Fruit fly (Drosophila melanogaster) whole organism, embryonic: ENCODE results near the gene CG3513.

Experiments used
- Bgb ChIP-seq: fragments of 200-800 bp; sonication (Bioruptor generic); IDR thresholded peaks from 2 replicates; pipeline ENCODE4 v1.3.6; 2022; ENCODE audit warnings: missing biosample characterization, missing genetic modification characterization; ENCODE audit not compliant: partially characterized antibody
- CG10543 ChIP-seq: fragments of 200-800 bp; sonication (Bioruptor generic); optimal IDR thresholded peaks from 3 replicates; lab custom pipeline; 2017; ENCODE audit warnings: missing biosample characterization, mild to moderate bottlenecking, missing genetic modification characterization, moderate library complexity
- CG12659 ChIP-seq: fragments of 200-800 bp; sonication (Bioruptor generic); optimal IDR thresholded peaks from 3 replicates; lab custom pipeline; 2017; ENCODE audit warnings: mild to moderate bottlenecking, missing biosample characterization, missing genetic modification reagents, missing genetic modification characterization
- CG14710 ChIP-seq: fragments of 200-800 bp; sonication (Bioruptor generic); optimal IDR thresholded peaks from 3 replicates; lab custom pipeline; 2019; ENCODE audit warnings: missing biosample characterization, mild to moderate bottlenecking, missing genetic modification characterization, moderate library complexity
- CG15479 ChIP-seq: fragments of 200-800 bp; sonication (Bioruptor generic); optimal IDR thresholded peaks from 3 replicates; lab custom pipeline; 2019; ENCODE audit warnings: missing biosample characterization, mild to moderate bottlenecking, missing genetic modification characterization, moderate library complexity
- CG1603 ChIP-seq: fragments of 200-800 bp; sonication (Bioruptor generic); optimal IDR thresholded peaks from 2 replicates; lab custom pipeline; 2019; ENCODE audit warnings: missing biosample characterization, mild to moderate bottlenecking, missing genetic modification characterization, moderate library complexity
- CG1647 ChIP-seq: fragments of 200-800 bp; sonication (Bioruptor generic); optimal IDR thresholded peaks from 3 replicates; lab custom pipeline; 2016; ENCODE audit warnings: missing biosample characterization, missing genetic modification characterization
- CG16813 ChIP-seq: fragments of 200-800 bp; sonication (Bioruptor generic); IDR thresholded peaks from 3 replicates; pipeline ENCODE4 v1.3.6; 2022; ENCODE audit warnings: missing biosample characterization, missing genetic modification characterization; ENCODE audit not compliant: partially characterized antibody
- CG16815 ChIP-seq: fragments of 200-800 bp; sonication (Bioruptor generic); optimal IDR thresholded peaks from 3 replicates; lab custom pipeline; 2017; ENCODE audit warnings: missing biosample characterization, mild to moderate bottlenecking, missing genetic modification characterization
- CG17328 ChIP-seq: fragments of 200-800 bp; sonication (Bioruptor generic); IDR thresholded peaks from 2 replicates; pipeline ENCODE4 v1.3.6; 2022; ENCODE audit warnings: missing biosample characterization, missing genetic modification characterization
- CG17359 ChIP-seq: fragments of 200-800 bp; sonication (Bioruptor generic); optimal IDR thresholded peaks from 3 replicates; lab custom pipeline; 2018; ENCODE audit warnings: missing biosample characterization, mild to moderate bottlenecking, missing genetic modification characterization, moderate library complexity
- CG1832 ChIP-seq: fragments of 200-800 bp; sonication (Bioruptor generic); optimal IDR thresholded peaks from 2 replicates; lab custom pipeline; 2017; ENCODE audit warnings: missing biosample characterization, mild to moderate bottlenecking, missing genetic modification characterization, inconsistent platforms
- CG3995 ChIP-seq: fragments of 200-800 bp; sonication (Bioruptor generic); optimal IDR thresholded peaks from 3 replicates; lab custom pipeline; 2016; ENCODE audit warnings: missing biosample characterization, missing genetic modification characterization
- CG6689 ChIP-seq: fragments of 200-800 bp; sonication (Bioruptor generic); IDR thresholded peaks from 2 replicates; pipeline ENCODE4 v1.3.6; 2022; ENCODE audit warnings: missing biosample characterization, missing genetic modification characterization
- CG7556 ChIP-seq: fragments of 200-800 bp; sonication (Bioruptor generic); optimal IDR thresholded peaks from 2 replicates; lab custom pipeline; 2017; ENCODE audit warnings: missing biosample characterization, mild to moderate bottlenecking, missing genetic modification characterization
- CG7786 ChIP-seq: fragments of 200-800 bp; sonication (Bioruptor generic); optimal IDR thresholded peaks from 2 replicates; lab custom pipeline; 2016; ENCODE audit warnings: missing biosample characterization, missing genetic modification characterization
- CG7839 ChIP-seq: fragments of 200-800 bp; sonication (Bioruptor generic); optimal IDR thresholded peaks from 3 replicates; lab custom pipeline; 2018; ENCODE audit warnings: missing biosample characterization, mild to moderate bottlenecking, missing genetic modification characterization, moderate library complexity
- CG9727 ChIP-seq: fragments of 200-800 bp; sonication (Bioruptor generic); optimal IDR thresholded peaks from 3 replicates; lab custom pipeline; 2017; ENCODE audit warnings: missing biosample characterization, mild to moderate bottlenecking, missing genetic modification characterization
- D ChIP-seq, 2 experiments: fragments of 200-800 bp in 1 of 2; fragments of >200 bp in 1 of 2; sonication (Bioruptor generic) in 1 of 2; optimal IDR thresholded peaks; 2 replicates in 1 of 2; 3 replicates in 1 of 2; lab custom pipeline; 2017; ENCODE audit warnings: mild to moderate bottlenecking in 1 of 2, missing biosample characterization in 1 of 2, missing genetic modification characterization in 1 of 2, missing genetic modification reagents in 1 of 2
- Deaf1 ChIP-seq: fragments of 200-800 bp; optimal IDR thresholded peaks from 3 replicates; lab custom pipeline; 2019; ENCODE audit warnings: missing biosample characterization, mild to moderate bottlenecking, missing genetic modification characterization, moderate library complexity
- Doc2 ChIP-seq: fragments of 200-800 bp; sonication (Bioruptor generic); IDR thresholded peaks from 2 replicates; pipeline ENCODE4 v1.3.6; 2022; ENCODE audit warnings: missing biosample characterization, missing genetic modification characterization
- Doc3 ChIP-seq: fragments of 200-800 bp; sonication (Bioruptor generic); IDR thresholded peaks from 3 replicates; pipeline ENCODE4 v1.3.6; 2022; ENCODE audit warnings: missing biosample characterization, missing genetic modification characterization; ENCODE audit not compliant: partially characterized antibody
- GATAe ChIP-seq: fragments of 200-800 bp; sonication (Bioruptor generic); conservative IDR thresholded peaks from 2 replicates; pipeline ENCODE4 v1.3.6; 2022; ENCODE audit warnings: missing biosample characterization, missing genetic modification characterization
- Gsc ChIP-seq: fragments of 200-800 bp; sonication (Bioruptor generic); IDR thresholded peaks from 2 replicates; pipeline ENCODE4 v1.3.6; 2022; ENCODE audit warnings: missing biosample characterization, missing genetic modification characterization
- HLH3B ChIP-seq: fragments of 200-800 bp; sonication (Bioruptor generic); IDR thresholded peaks from 2 replicates; pipeline ENCODE4 v1.3.6; 2022; ENCODE audit warnings: missing biosample characterization, missing genetic modification characterization
- Lim3 ChIP-seq: fragments of 200-800 bp; sonication (Bioruptor generic); IDR thresholded peaks from 2 replicates; pipeline ENCODE4 v1.3.6; 2022; ENCODE audit warnings: missing biosample characterization, missing genetic modification characterization
- Myb ChIP-seq: fragments of 200-800 bp; sonication (Bioruptor generic); optimal IDR thresholded peaks from 2 replicates; lab custom pipeline; 2016; ENCODE audit warnings: missing biosample characterization, missing genetic modification characterization
- NK7.1 ChIP-seq: fragments of 200-800 bp; sonication (Bioruptor generic); optimal IDR thresholded peaks from 3 replicates; lab custom pipeline; 2016; ENCODE audit warnings: missing biosample characterization, missing genetic modification characterization
- Rfx ChIP-seq: fragments of 200-800 bp; sonication (Bioruptor generic); IDR thresholded peaks from 2 replicates; pipeline ENCODE4 v1.3.6; 2022; ENCODE audit warnings: missing biosample characterization, missing genetic modification characterization
- Sox102F ChIP-seq: fragments of 200-800 bp; sonication (Bioruptor generic); optimal IDR thresholded peaks from 2 replicates; lab custom pipeline; 2018; ENCODE audit warnings: missing biosample characterization, mild to moderate bottlenecking, missing genetic modification characterization, moderate library complexity
- aop ChIP-seq: fragments of 200-800 bp; sonication (Bioruptor generic); IDR thresholded peaks from 2 replicates; pipeline ENCODE4 v1.3.6; 2022; ENCODE audit warnings: missing biosample characterization, missing genetic modification characterization
- ato ChIP-seq: fragments of 200-800 bp; sonication (Bioruptor generic); IDR thresholded peaks from 2 replicates; pipeline ENCODE4 v1.3.6; 2022; ENCODE audit warnings: missing biosample characterization, missing genetic modification characterization; ENCODE audit not compliant: partially characterized antibody
- cg ChIP-seq: fragments of 200-800 bp; sonication (Bioruptor generic); optimal IDR thresholded peaks from 3 replicates; lab custom pipeline; 2019; ENCODE audit warnings: missing biosample characterization, mild to moderate bottlenecking, missing genetic modification characterization, moderate library complexity
- chif ChIP-seq, 2 experiments: fragments of 200-800 bp; sonication (Bioruptor generic); optimal IDR thresholded peaks; 3 replicates each; lab custom pipeline; 2016; ENCODE audit warnings: missing biosample characterization in 2 of 2, missing genetic modification characterization in 2 of 2
- dimm ChIP-seq: fragments of 200-800 bp; sonication (Bioruptor generic); IDR thresholded peaks from 2 replicates; pipeline ENCODE4 v1.3.6; 2022; ENCODE audit warnings: missing biosample characterization, missing genetic modification characterization
- dmrt99B ChIP-seq: fragments of 200-800 bp; sonication (Bioruptor generic); optimal IDR thresholded peaks from 2 replicates; lab custom pipeline; 2018; ENCODE audit warnings: missing biosample characterization, mild to moderate bottlenecking, missing genetic modification characterization, moderate library complexity
- fu2 ChIP-seq: fragments of 200-800 bp; sonication (Bioruptor generic); optimal IDR thresholded peaks from 2 replicates; lab custom pipeline; 2016; ENCODE audit warnings: missing biosample characterization, missing genetic modification characterization
- gcm ChIP-seq: fragments of 200-800 bp; sonication (Bioruptor generic); optimal IDR thresholded peaks from 2 replicates; lab custom pipeline; 2019; ENCODE audit warnings: missing biosample characterization, mild to moderate bottlenecking, missing genetic modification characterization, moderate library complexity
- grn ChIP-seq: fragments of 200-800 bp; sonication (Bioruptor generic); optimal IDR thresholded peaks from 3 replicates; lab custom pipeline; 2017; ENCODE audit warnings: missing biosample characterization, missing genetic modification characterization
- gt ChIP-seq: fragments of 200-800 bp; sonication (Bioruptor generic); IDR thresholded peaks from 2 replicates; pipeline ENCODE4 v1.3.6; 2022; ENCODE audit warnings: missing biosample characterization, missing genetic modification characterization
- h ChIP-seq: fragments of >200 bp; optimal IDR thresholded peaks from 2 replicates; lab custom pipeline; 2017
- her ChIP-seq: fragments of 200-800 bp; sonication (Bioruptor generic); optimal IDR thresholded peaks from 2 replicates; lab custom pipeline; 2016; ENCODE audit warnings: missing biosample characterization, missing genetic modification characterization
- insv ChIP-seq, 2 experiments: fragments of 200-800 bp; sonication (Bioruptor generic); optimal IDR thresholded peaks; 3 replicates each; lab custom pipeline; 2016 to 2018; ENCODE audit warnings: missing biosample characterization in 2 of 2, missing genetic modification characterization in 2 of 2
- jumu ChIP-seq: fragments of 200-800 bp; sonication (Bioruptor generic); optimal IDR thresholded peaks from 3 replicates; lab custom pipeline; 2016; ENCODE audit warnings: missing biosample characterization, missing genetic modification characterization
- ken ChIP-seq: fragments of 200-800 bp; sonication (Bioruptor generic); IDR thresholded peaks from 3 replicates; pipeline ENCODE4 v1.3.6; 2022; ENCODE audit warnings: missing biosample characterization, missing genetic modification characterization
- phol ChIP-seq: fragments of 200-800 bp; sonication (Bioruptor generic); optimal IDR thresholded peaks from 3 replicates; lab custom pipeline; 2018; ENCODE audit warnings: missing biosample characterization, mild to moderate bottlenecking, missing genetic modification characterization, moderate library complexity
- pros ChIP-seq: fragments of 200-800 bp; sonication (Bioruptor generic); optimal IDR thresholded peaks from 3 replicates; lab custom pipeline; 2019; ENCODE audit warnings: missing biosample characterization, mild to moderate bottlenecking, missing genetic modification characterization, moderate library complexity
- trh ChIP-seq: fragments of 200-800 bp; sonication (Bioruptor generic); optimal IDR thresholded peaks from 2 replicates; lab custom pipeline; 2016; ENCODE audit warnings: missing biosample characterization, missing genetic modification characterization
- usp ChIP-seq: fragments of >200 bp; optimal IDR thresholded peaks from 2 replicates; lab custom pipeline; 2017; ENCODE audit warnings: missing biosample characterization, missing genetic modification characterization

CG3513 gene

dm6 chr2L:3657349-3658142 lies 35.4 kb downstream of the CG3513 start (continued):
- TF ChIP-seq CG1603, result peak; percentile 48
- no peak for TF ChIP-seq jumu (GFP tag; lab: Kevin White, UChicago)
- TF ChIP-seq GATAe, result no peak
- no peak for TF ChIP-seq CG15479 (GFP tag; lab: Kevin White, UChicago)
- TF ChIP-seq CG6689 (GFP tag; lab: Robert Waterston, UW), result no peak
- TF ChIP-seq insv (GFP tag; optimal IDR thresholded peaks at IDR 0.05; lab: Kevin White, UChicago), result peak in 1 of 2 experiments; percentile 75
- peak; percentile 51 for TF ChIP-seq CG14710 (tag; lab: Kevin White, UChicago)
- TF ChIP-seq Myb, result peak; percentile 55
- TF ChIP-seq pros (GFP tag; lab: Kevin White, UChicago), result peak; percentile 94
- peak; percentile 50 for TF ChIP-seq cg (GFP tag; lab: Kevin White, UChicago)
- peak; percentile 57 for TF ChIP-seq her (GFP tag; lab: Kevin White, UChicago)
- TF ChIP-seq CG10543 (GFP tag; lab: Kevin White, UChicago), result no peak
- no peak for TF ChIP-seq fu2 (GFP tag; lab: Kevin White, UChicago)
- TF ChIP-seq trh (GFP tag; lab: Kevin White, UChicago), result no peak
- TF ChIP-seq gcm, result no peak
- TF ChIP-seq CG17359, result peak; percentile 58
- no peak for TF ChIP-seq dimm
- TF ChIP-seq CG7839 (tag; lab: Kevin White, UChicago), result peak; percentile 50
- peak; percentile 40 for TF ChIP-seq dmrt99B
- peak; percentile 16 for TF ChIP-seq CG9727
- TF ChIP-seq HLH3B (GFP tag; lab: Robert Waterston, UW), result peak; percentile 15; the same call in 1 of the 2 replicates
- peak; percentile 61 for TF ChIP-seq CG3995
- peak; percentile 89 for TF ChIP-seq Bgb (GFP tag; lab: Robert Waterston, UW)
- TF ChIP-seq CG12659 (GFP tag; lab: Kevin White, UChicago), result peak; percentile 32
- no peak for TF ChIP-seq Gsc
- no peak for TF ChIP-seq aop (GFP tag; lab: Robert Waterston, UW)
- peak; percentile 73 for TF ChIP-seq CG1832 (GFP tag; lab: Kevin White, UChicago)
- TF ChIP-seq gt (GFP tag; lab: Robert Waterston, UW), result no peak
- TF ChIP-seq CG1647 (GFP tag; lab: Kevin White, UChicago), result peak; percentile 66
- TF ChIP-seq Doc2 (GFP tag; lab: Robert Waterston, UW), result no peak
- TF ChIP-seq CG17328 (GFP tag; lab: Robert Waterston, UW), result peak; percentile 51; the same call in 1 of the 2 replicates
- no peak for TF ChIP-seq CG7786 (GFP tag; lab: Kevin White, UChicago)
- TF ChIP-seq CG16815 (GFP tag; lab: Kevin White, UChicago), result no peak
- no peak for TF ChIP-seq NK7.1
- TF ChIP-seq Sox102F (GFP tag; lab: Kevin White, UChicago), result peak; percentile 32
- TF ChIP-seq grn, result peak; percentile 1
- no peak for TF ChIP-seq usp (GFP tag; lab: Kevin White, UChicago)
- peak in 1 of 2 experiments; percentile 64 for TF ChIP-seq chif (GFP tag; optimal IDR thresholded peaks at IDR 0.05; lab: Kevin White, UChicago)
- no peak for TF ChIP-seq Lim3 (GFP tag; lab: Robert Waterston, UW)
- TF ChIP-seq Deaf1 (tag; lab: Kevin White, UChicago), result peak; percentile 5
- TF ChIP-seq CG16813, result peak; percentile 62
- peak; percentile 34 for TF ChIP-seq CG7556 (GFP tag; lab: Kevin White, UChicago)
- TF ChIP-seq Doc3, result no peak
- peak; percentile 70 for TF ChIP-seq Rfx
- no peak for TF ChIP-seq h (lab: Kevin White, UChicago)
- peak; percentile 83 for TF ChIP-seq phol
- TF ChIP-seq ken, result peak; percentile 72
- no peak for TF ChIP-seq D (optimal IDR thresholded peaks at IDR 0.05; lab: Kevin White, UChicago)
- no peak for TF ChIP-seq D (GFP tag; optimal IDR thresholded peaks at IDR 0.05; lab: Kevin White, UChicago)
- no peak for TF ChIP-seq ato (GFP tag; lab: Robert Waterston, UW)
